Worm (Caenorhabditis elegans) whole organism, L1 larva: ENCODE results near the gene fbxa-48.

ENCODE experiments used
- C04F5.9 ChIP-seq: sonication (generic microtip); optimal IDR thresholded peaks from 2 replicates; lab custom pipeline; 2016; ENCODE audit warnings: missing genetic modification characterization, missing compliant biosample characterization
- F16B12.6 ChIP-seq: fragments of 150-350 bp; optimal IDR thresholded peaks from 2 replicates; lab custom pipeline; 2014; ENCODE audit warnings: missing biosample characterization, missing genetic modification characterization
- ceh-8 ChIP-seq: fragments of 200-800 bp; sonication (Bioruptor generic); optimal IDR thresholded peaks from 2 replicates; lab custom pipeline; 2018; ENCODE audit warnings: mild to moderate bottlenecking, missing genetic modification characterization, moderate library complexity, missing compliant biosample characterization
- ceh-82 ChIP-seq, 3 experiments: fragments of 150-350 bp in 1 of 3; sonication (generic microtip) in 2 of 3; optimal IDR thresholded peaks; 2 replicates each; lab custom pipeline; 2014 to 2017; ENCODE audit warnings: missing biosample characterization in 3 of 3, missing genetic modification characterization in 3 of 3
- ceh-88 ChIP-seq: fragments of 200-800 bp; sonication (Bioruptor generic); IDR thresholded peaks from 2 replicates; pipeline ENCODE4 v1.3.6; 2022; ENCODE audit warnings: missing genetic modification characterization, missing compliant biosample characterization
- dpl-1 ChIP-seq, 3 experiments: fragments of 150-350 bp in 2 of 3; sonication (generic microtip) in 1 of 3; optimal IDR thresholded peaks; 2 replicates each; lab custom pipeline; 2014 to 2017; ENCODE audit warnings: missing biosample characterization in 3 of 3, missing genetic modification characterization in 3 of 3, missing genetic modification reagents in 3 of 3
- efl-1 ChIP-seq, 4 experiments: fragments of 150-350 bp; optimal IDR thresholded peaks in 3 of 4; peaks in 1 of 4; 1 replicate in 1 of 4; 2 replicates in 3 of 4; lab custom pipeline; 2014; ENCODE audit warnings: missing biosample characterization in 2 of 4, missing genetic modification characterization in 2 of 4, missing genetic modification reagents in 2 of 4
- fkh-10 ChIP-seq: sonication (generic microtip); optimal IDR thresholded peaks from 2 replicates; lab custom pipeline; 2017; ENCODE audit warnings: missing biosample characterization, missing genetic modification reagents, missing genetic modification characterization
- fos-1 ChIP-seq: fragments of 150-350 bp; optimal IDR thresholded peaks from 2 replicates; lab custom pipeline; 2014; ENCODE audit warnings: missing biosample characterization, missing genetic modification characterization
- isw-1 ChIP-seq: fragments of 200-800 bp; sonication (Bioruptor generic); IDR thresholded peaks from 2 replicates; pipeline ENCODE4 v1.3.6; 2022; ENCODE audit warnings: missing genetic modification characterization, missing compliant biosample characterization
- jun-1 ChIP-seq: fragments of 150-350 bp; optimal IDR thresholded peaks from 2 replicates; lab custom pipeline; 2014; ENCODE audit warnings: missing biosample characterization, missing genetic modification reagents, missing genetic modification characterization
- lin-35 ChIP-seq, 2 experiments: fragments of 150-350 bp; optimal IDR thresholded peaks; 2 replicates each; lab custom pipeline; 2014; ENCODE audit warnings: missing biosample characterization in 2 of 2, missing genetic modification characterization in 2 of 2, missing genetic modification reagents in 2 of 2
- lin-39 ChIP-seq: fragments of 150-350 bp; optimal IDR thresholded peaks from 2 replicates; lab custom pipeline; 2014; ENCODE audit warnings: missing biosample characterization, missing genetic modification reagents, missing genetic modification characterization
- lsy-2 ChIP-seq, 2 experiments: fragments of 150-350 bp; optimal IDR thresholded peaks; 2 replicates each; lab custom pipeline; 2014; ENCODE audit warnings: missing biosample characterization in 2 of 2, missing genetic modification characterization in 2 of 2
- mab-9 ChIP-seq: fragments of 200-800 bp; sonication (Bioruptor generic); IDR thresholded peaks from 2 replicates; pipeline ENCODE4 v1.3.6; 2022; ENCODE audit warnings: missing genetic modification reagents, missing genetic modification characterization, missing compliant biosample characterization
- mdl-1 ChIP-seq, 2 experiments: fragments of 150-350 bp; optimal IDR thresholded peaks; 2 replicates each; lab custom pipeline; 2014 to 2017; ENCODE audit warnings: missing biosample characterization in 2 of 2, missing genetic modification characterization in 2 of 2, inconsistent platforms in 1 of 2
- mef-2 ChIP-seq: fragments of 150-350 bp; optimal IDR thresholded peaks from 2 replicates; lab custom pipeline; 2014; ENCODE audit warnings: missing biosample characterization, missing genetic modification characterization
- mep-1 ChIP-seq: fragments of 150-350 bp; optimal IDR thresholded peaks from 2 replicates; lab custom pipeline; 2014; ENCODE audit warnings: missing biosample characterization, missing genetic modification characterization
- nhr-11 ChIP-seq: fragments of 150-350 bp; optimal IDR thresholded peaks from 2 replicates; lab custom pipeline; 2014; ENCODE audit warnings: missing biosample characterization, missing genetic modification characterization
- nhr-12 ChIP-seq: sonication (generic microtip); optimal IDR thresholded peaks from 2 replicates; lab custom pipeline; 2017; ENCODE audit warnings: missing biosample characterization, missing genetic modification characterization
- nhr-71 ChIP-seq: sonication (generic microtip); optimal IDR thresholded peaks from 2 replicates; lab custom pipeline; 2016; ENCODE audit warnings: mild to moderate bottlenecking, missing genetic modification characterization, moderate library complexity, missing compliant biosample characterization
- nhr-76 ChIP-seq: sonication (generic microtip); optimal IDR thresholded peaks from 2 replicates; lab custom pipeline; 2017; ENCODE audit warnings: missing biosample characterization, missing genetic modification characterization
- nhr-85 ChIP-seq: sonication (generic microtip); peaks from one replicate; lab custom pipeline; 2016; ENCODE audit warnings: missing genetic modification characterization, inconsistent platforms, missing compliant biosample characterization
- skn-1 ChIP-seq: fragments of 150-350 bp; optimal IDR thresholded peaks from 2 replicates; lab custom pipeline; 2014; ENCODE audit warnings: missing biosample characterization, missing genetic modification characterization
- snu-23 ChIP-seq: sonication (generic microtip); optimal IDR thresholded peaks from 2 replicates; lab custom pipeline; 2016; ENCODE audit warnings: missing genetic modification characterization, missing compliant biosample characterization
- sptf-1 ChIP-seq: fragments of 150-350 bp; optimal IDR thresholded peaks from 2 replicates; lab custom pipeline; 2014; ENCODE audit warnings: missing biosample characterization, missing genetic modification characterization
- unc-130 ChIP-seq: fragments of 150-350 bp; optimal IDR thresholded peaks from 2 replicates; lab custom pipeline; 2017; ENCODE audit warnings: missing biosample characterization, missing genetic modification characterization, inconsistent platforms
- unc-30 ChIP-seq: sonication (generic microtip); optimal IDR thresholded peaks from 2 replicates; lab custom pipeline; 2017; ENCODE audit warnings: missing biosample characterization, missing genetic modification characterization
- unc-62 ChIP-seq: fragments of 150-350 bp; optimal IDR thresholded peaks from 2 replicates; lab custom pipeline; 2014; ENCODE audit warnings: missing biosample characterization, missing genetic modification reagents, missing genetic modification characterization
- unc-86 ChIP-seq: sonication (generic microtip); optimal IDR thresholded peaks from 2 replicates; lab custom pipeline; 2016; ENCODE audit warnings: missing genetic modification characterization, missing compliant biosample characterization
- unc-98 ChIP-seq: fragments of 200-800 bp; sonication (Bioruptor generic); IDR thresholded peaks from 2 replicates; pipeline ENCODE4 v1.3.6; 2022; ENCODE audit warnings: missing genetic modification characterization, missing compliant biosample characterization
- vab-15 ChIP-seq: sonication (generic microtip); optimal IDR thresholded peaks from 2 replicates; lab custom pipeline; 2017; ENCODE audit warnings: missing genotype, mild to moderate bottlenecking, missing genetic modification characterization, missing compliant biosample characterization
- xbp-1 ChIP-seq: sonication (generic microtip); optimal IDR thresholded peaks from 2 replicates; lab custom pipeline; 2016; ENCODE audit warnings: missing genetic modification characterization, missing compliant biosample characterization
- zag-1 ChIP-seq: fragments of 150-350 bp; optimal IDR thresholded peaks from 2 replicates; lab custom pipeline; 2014; ENCODE audit warnings: missing biosample characterization, missing genetic modification characterization
- ztf-11 ChIP-seq, 2 experiments: sonication (generic microtip); optimal IDR thresholded peaks; 2 replicates each; lab custom pipeline; 2016 to 2017; ENCODE audit warnings: missing genetic modification characterization in 2 of 2, missing biosample characterization in 1 of 2, missing compliant biosample characterization in 1 of 2

Gene fbxa-48

DNA sequence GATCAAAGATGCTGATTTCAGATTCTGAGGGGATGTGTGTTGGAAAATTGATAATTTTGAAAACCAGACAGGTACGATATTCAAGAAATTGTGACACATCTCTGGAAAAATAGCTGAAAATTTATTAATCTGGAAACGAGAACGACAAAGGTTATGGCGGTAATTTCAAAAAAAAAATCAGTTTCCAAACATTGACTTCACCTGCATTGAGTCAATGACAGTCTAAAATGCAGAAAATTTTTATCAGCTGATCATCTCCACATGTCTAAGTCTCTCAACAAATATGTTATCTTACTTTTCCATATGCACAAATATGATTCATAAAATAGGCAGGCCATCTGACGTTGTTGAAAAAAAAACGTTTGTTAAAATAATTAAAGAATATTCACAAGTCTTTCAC, at the start of gene fbxa-48:
Gene fbxa-48 (minus strand): TSS at position 101 of the 400 bp plus-strand sequence.
- TF ChIP-seq C04F5.9 (tag; lab: Kevin White, UChicago) (no peak), mdl-1 (tag; optimal IDR thresholded peaks at IDR 0.05; lab: Kevin White, UChicago) (no peak), efl-1 (optimal IDR thresholded peaks at IDR 0.05; lab: Kevin White, UChicago) (no peak), efl-1 (GFP tag; optimal IDR thresholded peaks at IDR 0.05 in 1 of 2; lab: Kevin White, UChicago) (peak in 1 of 2 experiments; percentile 75), nhr-76 (tag; lab: Kevin White, UChicago) (no peak), nhr-71 (no peak), unc-98 (no peak), mep-1 (no peak), lin-35 (GFP tag; optimal IDR thresholded peaks at IDR 0.05; lab: Kevin White, UChicago) (peak in 1 of 2 experiments; percentile 13), unc-30 (tag; lab: Kevin White, UChicago) (no peak)
- TF ChIP-seq, all 84 proteins: peak for 2

DNA sequence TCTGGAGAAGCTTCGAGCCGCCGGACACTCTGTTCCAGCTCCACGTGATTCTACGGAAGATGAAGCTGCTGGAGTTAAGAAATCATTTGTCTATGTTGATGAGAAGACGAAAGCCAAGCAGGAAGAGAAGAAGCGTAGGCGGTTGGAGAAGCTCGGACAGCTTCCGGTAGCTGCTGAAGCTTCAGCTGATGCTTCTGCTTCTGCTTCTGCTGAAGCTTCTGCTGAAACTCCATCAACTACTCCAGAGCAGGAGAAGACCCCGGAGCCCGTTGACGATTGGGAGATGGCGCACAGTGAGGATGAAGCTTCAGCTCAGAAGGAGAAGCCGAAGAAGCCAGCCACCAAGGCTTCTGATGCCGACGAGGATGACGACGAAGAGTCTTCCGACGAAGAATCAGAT, 44.5 kb upstream of the fbxa-48 start:
- no peak for TF ChIP-seq isw-1 (GFP tag; lab: Robert Waterston, UW)
- TF ChIP-seq, all 84 proteins: peak for 0

DNA sequence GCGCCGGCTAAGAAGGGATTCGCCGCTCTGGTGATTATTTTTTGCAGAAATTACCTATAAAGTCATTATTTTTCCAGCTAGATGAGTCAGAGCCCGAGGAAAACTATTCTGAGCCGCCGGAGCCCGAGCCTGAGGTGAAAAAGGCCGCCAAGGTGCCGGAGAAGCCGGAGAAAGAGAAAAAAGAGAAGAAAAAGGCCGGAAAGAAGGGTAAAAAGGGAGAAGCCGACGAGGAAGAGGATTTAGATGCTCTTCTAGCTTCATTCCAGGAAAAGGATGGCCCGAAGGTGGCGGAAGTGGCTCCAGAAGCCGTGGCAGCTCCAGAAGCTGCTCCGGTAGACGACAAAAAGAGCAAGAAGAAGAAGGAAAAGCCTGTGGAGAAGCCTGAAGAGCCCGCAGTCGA, 42.7 kb upstream of the fbxa-48 start:
- TF ChIP-seq efl-1 (optimal IDR thresholded peaks at IDR 0.05; lab: Kevin White, UChicago) (no peak), efl-1 (GFP tag; optimal IDR thresholded peaks at IDR 0.05 in 1 of 2; lab: Kevin White, UChicago) (peak in 1 of 2 experiments; percentile 68), fos-1 (tag; lab: Kevin White, UChicago) (no peak), unc-62 (GFP tag; lab: Kevin White, UChicago) (no peak), ceh-88 (GFP tag; lab: Robert Waterston, UW) (no peak), fkh-10 (GFP tag; lab: Kevin White, UChicago) (no peak), nhr-12 (tag; lab: Kevin White, UChicago) (no peak), snu-23 (no peak), lin-39 (tag; lab: Kevin White, UChicago) (no peak), nhr-11 (tag; lab: Kevin White, UChicago) (no peak)

DNA sequence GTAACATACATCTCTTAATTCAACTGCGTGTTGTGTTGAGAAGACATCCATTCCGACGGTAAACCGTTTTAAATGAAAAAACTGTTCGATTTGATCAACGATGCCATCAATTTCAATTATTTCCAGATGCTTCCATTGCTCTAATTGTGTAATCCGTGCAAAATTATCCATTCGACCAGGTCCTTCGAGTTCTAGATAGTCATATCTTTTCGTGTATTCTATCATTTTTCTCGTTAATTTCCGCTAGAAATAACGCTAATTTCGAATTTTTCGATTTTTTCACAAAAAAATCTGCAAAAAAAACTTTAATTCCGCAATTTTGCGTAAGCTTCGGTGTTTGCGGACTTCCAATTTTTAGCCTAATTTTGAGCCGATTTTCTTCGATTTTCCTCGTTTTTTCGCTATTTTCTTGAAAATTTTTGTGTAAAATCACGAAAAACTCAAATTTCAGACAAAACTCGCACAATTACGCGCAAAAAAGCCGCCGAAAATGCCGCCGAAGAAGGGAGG, 42.1 kb upstream of the fbxa-48 start, which contains the start of the genes fbxa-66 and iffb-1:
Gene fbxa-66 (minus strand): TSS at position 51 of the 510 bp plus-strand sequence.
Gene iffb-1 (plus strand): TSS at position 452 of the 510 bp plus-strand sequence.
- TF ChIP-seq nhr-11 (tag; lab: Kevin White, UChicago) (no peak), efl-1 (optimal IDR thresholded peaks at IDR 0.05; lab: Kevin White, UChicago) (peak; percentile 42 to 62), efl-1 (GFP tag; optimal IDR thresholded peaks at IDR 0.05 in 1 of 2; lab: Kevin White, UChicago) (peak; percentile 65 to 95), ceh-8 (GFP tag; lab: Kevin White, UChicago) (no peak), skn-1 (tag; lab: Kevin White, UChicago) (peak; percentile 9), zag-1 (tag; lab: Kevin White, UChicago) (no peak), mdl-1 (tag; optimal IDR thresholded peaks at IDR 0.05; lab: Kevin White, UChicago) (no peak), sptf-1 (tag; lab: Kevin White, UChicago) (no peak), xbp-1 (tag; lab: Kevin White, UChicago) (peak; percentile 2), unc-130 (no peak), mab-9 (no peak), unc-86 (tag; lab: Kevin White, UChicago) (no peak), lin-35 (GFP tag; optimal IDR thresholded peaks at IDR 0.05; lab: Kevin White, UChicago) (peak; percentile 37 to 55), jun-1 (tag; lab: Kevin White, UChicago) (no peak), ztf-11 (tag; optimal IDR thresholded peaks at IDR 0.05; lab: Kevin White, UChicago) (no peak), mef-2 (tag; lab: Kevin White, UChicago) (no peak), isw-1 (GFP tag; lab: Robert Waterston, UW) (0 out of 2 replicates have a peak, but pooled peaks have one; percentile 4), F16B12.6 (peak; percentile 85), mep-1 (peak; percentile 51), ceh-82 (tag; optimal IDR thresholded peaks at IDR 0.05; lab: Kevin White, UChicago) (peak in 1 of 3 experiments; percentile 30), dpl-1 (GFP tag; optimal IDR thresholded peaks at IDR 0.05; lab: Kevin White, UChicago) (peak; percentile 25 to 70 (median 55)), lsy-2 (tag; optimal IDR thresholded peaks at IDR 0.05; lab: Kevin White, UChicago) (peak; percentile 39 to 47), nhr-85 (tag; lab: Kevin White, UChicago) (peak; percentile 51), vab-15 (tag; lab: Kevin White, UChicago) (no peak)
